Worm (Caenorhabditis elegans) whole organism, mixed stage, embryonic: ENCODE results near the gene C40C9.3.

Source experiments
- bed-3 ChIP-seq: fragments of 200-800 bp; sonication (Bioruptor generic); optimal IDR thresholded peaks from 3 replicates; lab custom pipeline; 2018; ENCODE audit warnings: mild to moderate bottlenecking, missing genetic modification characterization, moderate library complexity, missing compliant biosample characterization
- blmp-1 ChIP-seq: fragments of 150-350 bp; optimal IDR thresholded peaks from 2 replicates; lab custom pipeline; 2014; ENCODE audit warnings: missing biosample characterization, missing genetic modification characterization
- ceh-43 ChIP-seq: fragments of 200-800 bp; sonication (Bioruptor generic); optimal IDR thresholded peaks from 2 replicates; lab custom pipeline; 2018; ENCODE audit warnings: mild to moderate bottlenecking, missing genetic modification characterization, moderate library complexity, missing compliant biosample characterization
- ceh-83 ChIP-seq: fragments of 200-800 bp; sonication (Bioruptor generic); optimal IDR thresholded peaks from 2 replicates; lab custom pipeline; 2018; ENCODE audit warnings: mild to moderate bottlenecking, missing genetic modification characterization, missing compliant biosample characterization
- ces-1 ChIP-seq: fragments of 150-350 bp; optimal IDR thresholded peaks from 2 replicates; lab custom pipeline; 2014; ENCODE audit warnings: missing biosample characterization, missing genetic modification reagents, missing genetic modification characterization
- cnd-1 ChIP-seq: fragments of 200-800 bp; sonication (Bioruptor generic); optimal IDR thresholded peaks from 2 replicates; lab custom pipeline; 2018; ENCODE audit warnings: mild to moderate bottlenecking, missing genetic modification characterization, missing compliant biosample characterization
- drap-1 ChIP-seq: fragments of 200-800 bp; sonication (Bioruptor generic); optimal IDR thresholded peaks from 3 replicates; lab custom pipeline; 2018; ENCODE audit warnings: mild to moderate bottlenecking, missing genetic modification characterization, missing compliant biosample characterization
- elt-1 ChIP-seq: sonication (generic microtip); optimal IDR thresholded peaks from 2 replicates; lab custom pipeline; 2017; ENCODE audit warnings: missing genetic modification characterization, mild to moderate bottlenecking, missing compliant biosample characterization, antibody characterized with exemption, moderate library complexity, borderline replicate concordance; ENCODE audit not compliant: insufficient read depth
- elt-3 ChIP-seq: fragments of 150-350 bp; optimal IDR thresholded peaks from 2 replicates; lab custom pipeline; 2014; ENCODE audit warnings: missing biosample characterization, missing genetic modification characterization
- flh-1 ChIP-seq: fragments of 200-800 bp; sonication (Bioruptor generic); optimal IDR thresholded peaks from 2 replicates; lab custom pipeline; 2018; ENCODE audit warnings: mild to moderate bottlenecking, missing genetic modification characterization, moderate library complexity, missing compliant biosample characterization
- ham-2 ChIP-seq: fragments of 200-800 bp; sonication (Bioruptor generic); optimal IDR thresholded peaks from 2 replicates; lab custom pipeline; 2018; ENCODE audit warnings: mild to moderate bottlenecking, missing genetic modification characterization, missing compliant biosample characterization
- hlh-1 ChIP-seq: fragments of 150-350 bp; optimal IDR thresholded peaks from 2 replicates; lab custom pipeline; 2014; ENCODE audit warnings: missing biosample characterization, missing genetic modification reagents, missing genetic modification characterization
- lin-13 ChIP-seq: fragments of 150-350 bp; optimal IDR thresholded peaks from 2 replicates; lab custom pipeline; 2014; ENCODE audit warnings: missing biosample characterization, missing genetic modification characterization
- lsy-2 ChIP-seq: fragments of 150-350 bp; optimal IDR thresholded peaks from 2 replicates; lab custom pipeline; 2014; ENCODE audit warnings: missing biosample characterization, missing genetic modification characterization
- mab-5 ChIP-seq: fragments of 150-350 bp; optimal IDR thresholded peaks from 2 replicates; lab custom pipeline; 2014; ENCODE audit warnings: missing biosample characterization, missing genetic modification characterization
- mep-1 ChIP-seq: fragments of 150-350 bp; optimal IDR thresholded peaks from 2 replicates; lab custom pipeline; 2017; ENCODE audit warnings: missing biosample characterization, missing genetic modification reagents, missing genetic modification characterization, inconsistent platforms
- mls-2 ChIP-seq: sonication (generic microtip); optimal IDR thresholded peaks from 2 replicates; lab custom pipeline; 2016; ENCODE audit warnings: mild to moderate bottlenecking, missing genetic modification characterization, moderate library complexity, missing compliant biosample characterization
- nhr-12 ChIP-seq: fragments of 150-350 bp; optimal IDR thresholded peaks from 2 replicates; lab custom pipeline; 2014; ENCODE audit warnings: missing biosample characterization, missing genetic modification characterization
- nhr-2 ChIP-seq: fragments of 150-350 bp; optimal IDR thresholded peaks from 2 replicates; lab custom pipeline; 2014; ENCODE audit warnings: missing biosample characterization, missing genetic modification characterization
- nhr-237 ChIP-seq: fragments of 150-350 bp; optimal IDR thresholded peaks from 2 replicates; lab custom pipeline; 2014; ENCODE audit warnings: missing biosample characterization, missing genetic modification characterization
- nhr-28 ChIP-seq: fragments of 150-350 bp; optimal IDR thresholded peaks from 2 replicates; lab custom pipeline; 2014; ENCODE audit warnings: missing biosample characterization, missing genetic modification characterization
- nhr-76 ChIP-seq: sonication (generic microtip); optimal IDR thresholded peaks from 2 replicates; lab custom pipeline; 2017; ENCODE audit warnings: missing biosample characterization, missing genetic modification characterization
- pha-4 ChIP-seq: fragments of 150-350 bp; optimal IDR thresholded peaks from 2 replicates; lab custom pipeline; 2018; ENCODE audit warnings: missing biosample characterization, missing genetic modification reagents, missing genetic modification characterization
- sem-2 ChIP-seq: fragments of 200-800 bp; sonication (Bioruptor generic); optimal IDR thresholded peaks from 2 replicates; lab custom pipeline; 2018; ENCODE audit warnings: mild to moderate bottlenecking, missing genetic modification characterization, missing compliant biosample characterization
- snpc-4 ChIP-seq: fragments of 150-350 bp; optimal IDR thresholded peaks from 2 replicates; lab custom pipeline; 2014; ENCODE audit warnings: missing biosample characterization, missing genetic modification characterization
- sptf-1 ChIP-seq: sonication (generic microtip); optimal IDR thresholded peaks from 2 replicates; lab custom pipeline; 2017; ENCODE audit warnings: mild to moderate bottlenecking, missing genetic modification characterization, moderate library complexity, missing compliant biosample characterization
- tbx-8 ChIP-seq: fragments of 200-800 bp; sonication (Bioruptor generic); optimal IDR thresholded peaks from 2 replicates; lab custom pipeline; 2018; ENCODE audit warnings: mild to moderate bottlenecking, missing genetic modification characterization, moderate library complexity, missing compliant biosample characterization
- unc-120 ChIP-seq: sonication (generic microtip); optimal IDR thresholded peaks from 2 replicates; lab custom pipeline; 2017; ENCODE audit warnings: missing genetic modification characterization, missing compliant biosample characterization; ENCODE audit not compliant: poor library complexity, severe bottlenecking
- unc-39 ChIP-seq: fragments of 150-350 bp; optimal IDR thresholded peaks from 2 replicates; lab custom pipeline; 2014; ENCODE audit warnings: missing biosample characterization, missing genetic modification characterization
- ztf-11 ChIP-seq: fragments of 150-350 bp; optimal IDR thresholded peaks from 2 replicates; lab custom pipeline; 2014; ENCODE audit warnings: missing biosample characterization, missing genetic modification characterization

Gene C40C9.3

DNA sequence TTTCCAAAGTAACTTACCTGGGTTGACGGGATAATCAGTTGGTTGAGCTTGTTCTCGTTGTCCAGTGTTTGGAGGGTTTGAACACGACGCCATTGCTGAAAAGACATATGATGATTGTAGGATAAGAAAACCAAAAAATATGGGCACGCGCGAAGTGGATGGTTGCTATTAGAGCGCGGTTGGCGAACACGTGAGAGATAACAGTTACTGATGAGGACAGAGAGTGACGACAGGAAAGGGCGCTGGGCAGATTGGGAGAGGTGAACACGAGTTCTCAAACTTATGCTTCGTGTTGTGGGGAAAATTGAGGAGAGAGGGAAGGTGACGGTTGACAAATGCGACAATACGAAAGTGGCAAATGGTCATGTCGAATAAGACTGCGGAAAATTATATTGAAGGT lies 43.6 kb upstream of the C40C9.3 start, which contains the start of gene F54B11.8:
TSS of gene F54B11.8 (minus strand) at position 101 of the 400 bp plus-strand sequence.
- TF ChIP-seq nhr-237: no peak
- TF ChIP-seq mab-5: no peak
- TF ChIP-seq lsy-2 (tag; lab: Kevin White, UChicago): no peak
- no peak for TF ChIP-seq unc-39 (tag; lab: Kevin White, UChicago)
- TF ChIP-seq hlh-1 (tag; lab: Kevin White, UChicago): no peak
- no peak for TF ChIP-seq nhr-76

DNA sequence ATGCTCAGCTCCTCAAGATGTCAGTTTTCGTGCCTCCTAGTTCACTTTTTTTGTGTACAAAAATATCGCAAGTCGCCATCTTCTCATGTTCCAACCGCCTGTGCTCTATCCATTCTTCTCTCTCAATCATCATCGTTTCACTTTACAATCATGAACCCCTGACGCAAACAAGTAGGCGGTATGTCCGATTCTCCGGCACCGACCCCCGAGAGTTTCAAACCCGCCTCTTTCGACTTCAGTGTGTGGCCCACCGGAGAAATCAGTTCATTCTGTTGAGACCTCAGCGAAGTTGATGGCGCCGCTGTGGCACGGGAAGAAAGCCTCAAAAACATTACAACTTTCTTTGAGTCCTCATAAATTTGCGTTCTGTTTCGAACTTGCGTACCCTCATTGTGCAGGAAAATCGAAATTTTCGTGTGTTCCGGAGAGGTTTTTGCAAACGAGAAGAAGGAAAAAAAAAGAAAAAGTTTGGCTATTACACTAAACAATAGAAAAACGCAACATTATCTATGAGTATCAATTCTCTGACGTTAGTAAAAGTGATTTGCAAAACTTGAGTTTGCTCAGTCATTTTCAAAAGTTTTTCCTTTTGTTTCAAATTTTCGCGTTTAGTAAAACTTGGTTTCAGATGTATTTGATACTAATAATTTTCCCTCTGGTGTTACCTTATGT lies 42.3 kb upstream of the C40C9.3 start, which contains the start of gene F54B11.9:
TSS of gene F54B11.9 (plus strand) at position 622 of the 672 bp plus-strand sequence.
- TF ChIP-seq hlh-1 (tag; lab: Kevin White, UChicago) (peak; percentile 27), ztf-11 (tag; lab: Kevin White, UChicago) (no peak)

DNA sequence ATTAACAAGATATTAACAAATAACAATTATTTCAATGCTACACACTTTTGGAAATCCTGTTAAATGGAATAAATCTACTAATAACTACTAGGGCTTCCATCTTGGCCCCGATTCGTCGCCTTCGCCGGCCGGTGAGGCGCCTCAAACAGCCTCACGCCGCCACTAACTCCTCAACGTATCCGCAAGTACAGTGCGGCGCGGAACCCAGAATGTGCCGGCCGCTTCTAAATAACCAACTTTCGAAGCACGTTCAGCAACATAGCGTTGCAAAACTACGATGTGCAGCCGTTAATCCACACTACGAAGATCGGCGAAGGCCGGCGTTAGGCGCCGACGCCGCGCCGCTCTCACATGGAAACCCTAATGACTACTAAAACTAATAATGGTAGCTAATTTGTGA lies 41.6 kb upstream of the C40C9.3 start:
- TF ChIP-seq cnd-1 (tag; lab: Kevin White, UChicago) (no peak), ceh-83 (GFP tag; lab: Kevin White, UChicago) (no peak), lin-13 (tag; lab: Kevin White, UChicago) (no peak), nhr-12 (no peak), pha-4 (tag; lab: Kevin White, UChicago) (no peak), sem-2 (no peak), hlh-1 (tag; lab: Kevin White, UChicago) (no peak), mep-1 (tag; lab: Kevin White, UChicago) (no peak)

DNA sequence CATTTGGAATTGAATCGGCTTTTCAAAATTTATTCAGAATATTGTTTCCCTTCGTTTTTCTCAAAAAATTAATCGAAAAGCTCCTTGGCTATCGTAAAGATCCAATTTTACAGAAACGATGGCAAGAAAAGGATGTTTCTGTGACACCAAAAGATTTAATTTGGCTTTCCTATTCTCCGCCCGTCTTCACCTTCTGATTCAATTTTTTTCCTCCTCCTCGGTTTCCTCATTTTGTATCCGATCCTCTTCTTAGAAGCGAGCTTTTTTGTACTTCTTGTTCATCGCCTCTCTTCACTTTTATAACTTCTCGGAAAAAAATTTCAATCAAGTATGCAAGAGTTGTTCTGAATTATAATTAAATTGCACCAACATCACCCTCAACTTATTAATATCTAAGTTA lies 37.4 kb upstream of the C40C9.3 start:
- TF ChIP-seq nhr-2 (no peak), ces-1 (GFP tag; lab: Kevin White, UChicago) (peak; percentile 48)

DNA sequence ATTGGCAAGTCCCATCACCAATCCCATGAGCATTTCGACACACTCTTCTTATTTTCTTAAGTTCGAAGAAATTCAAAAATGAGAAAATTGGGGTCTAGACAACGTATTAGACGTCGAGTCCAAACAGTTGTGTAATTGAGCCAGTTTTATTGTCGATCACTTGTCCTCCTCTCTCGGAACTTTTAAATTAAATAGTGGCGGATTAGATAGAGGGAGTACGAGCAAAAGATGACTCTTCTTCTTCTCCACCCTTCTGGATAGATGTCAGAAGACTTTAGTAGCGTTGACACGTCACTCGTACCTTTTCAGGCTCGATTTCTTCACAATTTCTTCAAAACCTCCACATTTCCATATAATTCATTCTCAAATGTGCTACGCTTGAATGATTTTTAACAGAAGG lies 32.2 kb upstream of the C40C9.3 start:
- TF ChIP-seq ceh-43 (GFP tag; lab: Kevin White, UChicago) (no peak), blmp-1 (tag; lab: Kevin White, UChicago) (no peak), ces-1 (GFP tag; lab: Kevin White, UChicago) (peak; percentile 35), unc-120 (tag; lab: Kevin White, UChicago) (no peak), nhr-28 (tag; lab: Kevin White, UChicago) (no peak), snpc-4 (tag; lab: Kevin White, UChicago) (no peak), lsy-2 (tag; lab: Kevin White, UChicago) (no peak)
- TF ChIP-seq, all 35 proteins: peak for 1

DNA sequence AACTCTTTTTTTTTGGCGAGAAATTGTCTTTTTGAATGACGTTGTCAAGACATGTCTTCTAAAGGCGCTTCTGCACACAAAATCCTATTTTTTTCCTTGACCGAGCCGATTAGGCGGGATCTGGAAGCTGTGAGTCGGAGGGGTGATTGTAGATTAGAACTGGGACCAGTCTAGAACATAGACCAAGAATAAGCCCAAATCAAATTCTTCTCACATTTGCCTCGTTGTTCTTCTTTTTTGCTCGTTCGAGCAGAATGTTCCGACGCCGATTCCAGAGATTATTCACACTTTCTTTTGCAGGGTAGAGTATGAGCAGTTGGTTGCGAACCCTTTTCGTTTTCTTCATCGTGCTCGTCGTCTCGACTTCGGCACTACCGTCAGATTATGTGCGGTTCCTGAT lies 28.8 kb upstream of the C40C9.3 start, which contains the start of gene nlp-53:
TSS of gene nlp-53 (plus strand) at position 301 of the 400 bp plus-strand sequence.
- TF ChIP-seq snpc-4 (tag; lab: Kevin White, UChicago) (no peak), hlh-1 (tag; lab: Kevin White, UChicago) (no peak), sptf-1 (no peak), tbx-8 (no peak), unc-39 (tag; lab: Kevin White, UChicago) (no peak), elt-3 (tag; lab: Kevin White, UChicago) (no peak), mls-2 (tag; lab: Kevin White, UChicago) (no peak), unc-120 (tag; lab: Kevin White, UChicago) (no peak), mab-5 (no peak), ham-2 (GFP tag; lab: Kevin White, UChicago) (no peak), ceh-43 (GFP tag; lab: Kevin White, UChicago) (no peak), drap-1 (GFP tag; lab: Kevin White, UChicago) (no peak), elt-1 (tag; lab: Kevin White, UChicago) (no peak), blmp-1 (tag; lab: Kevin White, UChicago) (no peak), bed-3 (GFP tag; lab: Kevin White, UChicago) (no peak), nhr-28 (tag; lab: Kevin White, UChicago) (no peak), mep-1 (tag; lab: Kevin White, UChicago) (no peak), flh-1 (GFP tag; lab: Kevin White, UChicago) (no peak)
